Fruit fly (Drosophila melanogaster): Measurements from ENCODE around the gene CG31522.

The CG31522 gene

DNA sequence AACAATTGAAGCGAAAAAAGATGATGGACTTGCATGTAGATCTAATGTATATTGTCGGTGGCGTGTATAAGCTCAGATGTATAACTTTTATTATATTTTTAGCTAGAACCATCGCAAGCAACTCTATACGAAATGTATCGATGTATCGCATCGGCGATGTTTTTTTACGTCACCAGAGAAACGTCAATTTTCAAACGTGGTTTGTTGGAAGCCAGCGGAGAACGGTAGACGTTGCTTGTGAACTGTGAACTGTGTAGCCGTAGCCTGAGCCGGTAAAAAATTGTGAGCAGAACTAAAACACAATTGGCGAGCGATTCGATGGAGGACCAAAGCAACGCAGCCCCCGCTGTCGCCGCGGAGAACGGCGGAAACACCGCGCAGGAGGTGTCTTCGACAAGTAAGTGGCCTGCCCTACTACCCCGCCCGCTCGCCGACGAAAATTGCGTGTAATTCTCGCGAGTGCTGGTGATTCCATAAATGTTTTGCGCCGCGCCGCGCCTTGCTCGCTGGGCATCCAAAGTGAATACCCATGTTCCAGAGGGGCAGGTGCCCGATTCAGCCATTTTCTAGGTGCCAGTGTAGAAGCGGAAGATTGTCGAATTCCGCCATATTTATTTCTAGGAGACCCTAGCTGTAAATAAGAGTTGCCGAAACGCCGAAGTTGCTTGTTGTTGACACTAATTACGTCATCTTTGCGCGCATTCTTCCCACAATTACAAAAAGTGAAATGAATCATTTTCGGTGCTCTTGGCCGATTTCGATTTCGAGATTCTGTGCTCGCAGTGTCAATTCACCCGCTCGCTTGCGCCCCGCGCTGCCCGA lies 59.6 kb downstream of the CG31522 start, which contains the start of gene lost:
lost (plus strand) TSS at position 193 of the 822 bp plus-strand sequence.
- peak; percentile 37 for TF ChIP-seq Ets98B (GFP tag; IDR thresholded peaks at IDR 0.05)
- TF ChIP-seq CG14655 (GFP tag; optimal IDR thresholded peaks at IDR 0.05) = no peak
- TF ChIP-seq Pif1B (GFP tag; optimal IDR thresholded peaks at IDR 0.05) = no peak
- TF ChIP-seq CG8301 (tag; optimal IDR thresholded peaks at IDR 0.05) = no peak
- TF ChIP-seq fd96Ca (GFP tag; IDR thresholded peaks at IDR 0.05) = peak; percentile 39; the same call in 1 of the 3 replicates
- peak; percentile 33 for TF ChIP-seq Snoo (tag; optimal IDR thresholded peaks at IDR 0.05)
- TF ChIP-seq CG13204 (GFP tag; optimal IDR thresholded peaks at IDR 0.05) = no peak
- TF ChIP-seq CG32121 (GFP tag; IDR thresholded peaks at IDR 0.05) = peak; percentile 24; the same call in 1 of the 2 replicates
- TF ChIP-seq CG4496 (GFP tag; IDR thresholded peaks at IDR 0.05) = peak; percentile 54; the same call in 1 of the 3 replicates
- no peak for TF ChIP-seq gl (tag; optimal IDR thresholded peaks at IDR 0.05)
- TF ChIP-seq CG15710 (tag; optimal IDR thresholded peaks at IDR 0.05) = no peak
- TF ChIP-seq CG12605 (GFP tag; IDR thresholded peaks at IDR 0.05) = no peak
- peak; percentile 42 for TF ChIP-seq D1 (tag; optimal IDR thresholded peaks at IDR 0.05)

DNA sequence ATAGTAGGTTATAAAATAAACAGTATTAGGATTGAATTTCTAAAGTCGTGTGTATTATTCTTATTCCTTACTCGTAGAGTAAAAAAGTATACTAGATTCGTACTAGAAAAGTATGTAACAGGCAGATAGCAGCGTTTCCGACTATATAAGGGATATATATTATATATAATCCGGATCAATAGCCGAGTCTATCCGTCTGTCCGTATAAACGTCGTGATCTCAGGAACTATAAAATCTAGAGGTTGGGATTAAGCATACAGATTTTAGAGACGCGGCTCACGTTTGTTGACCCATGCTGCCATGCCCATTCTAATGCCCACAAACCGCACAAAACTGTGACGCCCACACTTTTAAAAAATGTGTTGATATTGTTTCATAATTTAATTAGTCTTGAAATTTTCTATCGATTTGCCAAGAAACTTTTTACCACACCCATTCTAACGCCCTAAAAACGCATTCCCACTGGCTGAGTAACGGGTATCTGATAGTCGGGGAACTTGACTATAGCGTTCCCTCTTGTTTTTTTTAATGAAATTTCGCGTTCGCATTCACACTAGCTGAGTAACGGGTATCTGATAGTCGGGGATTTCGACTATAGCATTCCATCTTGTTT lies 60.6 kb downstream of the CG31522 start, which contains the start of gene CG9853:
CG9853 (minus strand) TSS at position 51 of the 613 bp plus-strand sequence.
- no peak for TF ChIP-seq Pif1B (GFP tag; optimal IDR thresholded peaks at IDR 0.05)
- no peak for TF ChIP-seq gl (tag; optimal IDR thresholded peaks at IDR 0.05)
- no peak for TF ChIP-seq Pif1A (GFP tag; optimal IDR thresholded peaks at IDR 0.05)
- no peak for TF ChIP-seq CG32121 (GFP tag; IDR thresholded peaks at IDR 0.05)
- no peak for TF ChIP-seq CG15710 (tag; optimal IDR thresholded peaks at IDR 0.05)
- no peak for TF ChIP-seq CG13204 (GFP tag; optimal IDR thresholded peaks at IDR 0.05)
- no peak for TF ChIP-seq rn (GFP tag; IDR thresholded peaks at IDR 0.05)
- TF ChIP-seq CG10348 (GFP tag; IDR thresholded peaks at IDR 0.05) = no peak
- no peak for TF ChIP-seq EcR (GFP tag; optimal IDR thresholded peaks at IDR 0.05)
- no peak for TF ChIP-seq D1 (tag; optimal IDR thresholded peaks at IDR 0.05)
- no peak for TF ChIP-seq CG8301 (tag; optimal IDR thresholded peaks at IDR 0.05)
- TF ChIP-seq Ets98B (GFP tag; IDR thresholded peaks at IDR 0.05) = no peak
- no peak for TF ChIP-seq CG8159 (tag; optimal IDR thresholded peaks at IDR 0.05)
- TF ChIP-seq CG9948 (tag; optimal IDR thresholded peaks at IDR 0.05) = no peak

DNA sequence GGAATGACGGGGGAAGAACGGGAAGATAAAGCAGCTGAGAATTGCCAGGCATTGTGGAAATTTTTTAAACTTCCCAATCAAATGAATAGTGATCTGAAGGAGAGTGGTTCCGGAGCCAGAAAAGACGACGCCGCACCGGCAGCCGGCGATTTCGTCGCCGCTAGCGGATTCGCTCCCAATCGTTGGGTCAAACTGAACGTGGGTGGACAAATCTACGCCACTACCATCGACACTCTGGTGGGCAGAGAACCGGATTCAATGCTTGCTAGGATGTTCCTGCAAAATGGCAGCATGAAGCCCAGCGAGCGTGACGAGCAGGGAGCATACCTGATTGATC lies 62.2 kb downstream of the CG31522 start, which contains the start of gene CG14647:
CG14647 (plus strand) TSS at position 14 of the 337 bp plus-strand sequence.
- TF ChIP-seq CG8301 (tag; optimal IDR thresholded peaks at IDR 0.05) (no peak), CG4496 (GFP tag; IDR thresholded peaks at IDR 0.05) (no peak), Ets98B (GFP tag; IDR thresholded peaks at IDR 0.05) (no peak), CG9948 (tag; optimal IDR thresholded peaks at IDR 0.05) (no peak), Pif1B (GFP tag; optimal IDR thresholded peaks at IDR 0.05) (no peak), CG14655 (GFP tag; optimal IDR thresholded peaks at IDR 0.05) (no peak), CG13204 (GFP tag; optimal IDR thresholded peaks at IDR 0.05) (no peak), Pif1A (GFP tag; optimal IDR thresholded peaks at IDR 0.05) (no peak), Snoo (tag; optimal IDR thresholded peaks at IDR 0.05) (no peak), D1 (tag; optimal IDR thresholded peaks at IDR 0.05) (no peak), CG32121 (GFP tag; IDR thresholded peaks at IDR 0.05) (no peak), fd96Ca (GFP tag; IDR thresholded peaks at IDR 0.05) (no peak), CG12605 (GFP tag; IDR thresholded peaks at IDR 0.05) (no peak), CG10348 (GFP tag; IDR thresholded peaks at IDR 0.05) (no peak)

DNA sequence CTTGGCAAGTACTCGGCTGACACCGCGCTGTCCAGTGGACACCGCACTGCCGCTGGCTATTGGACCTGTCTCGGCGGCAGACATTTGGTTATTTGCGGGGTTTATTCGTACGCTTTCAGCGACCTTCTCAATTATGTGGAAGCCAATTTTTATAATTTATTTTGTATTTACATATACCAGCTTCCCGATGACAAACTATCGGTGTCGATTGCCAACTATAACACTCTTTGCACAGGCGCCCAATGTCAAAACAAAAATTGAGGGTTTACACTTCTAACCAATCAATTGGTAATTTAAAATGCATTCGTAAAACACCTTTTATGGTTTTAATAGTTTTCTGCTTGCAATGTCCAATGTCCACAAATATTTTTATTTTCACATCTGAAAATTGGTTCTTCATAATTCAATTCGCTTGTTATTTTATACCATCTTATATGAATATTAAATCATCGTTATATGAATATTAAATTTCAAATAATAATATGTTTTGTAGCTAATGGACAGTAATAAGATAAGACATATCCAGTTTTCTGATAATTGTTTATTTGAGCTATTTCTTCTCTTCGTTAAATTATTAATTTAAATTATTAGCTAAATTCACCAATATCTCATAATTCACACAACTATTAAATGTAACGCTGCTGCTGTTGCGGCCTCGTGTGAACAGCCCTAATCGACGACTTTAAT lies 62.7 kb downstream of the CG31522 start:
- TF ChIP-seq CG15710 (tag; optimal IDR thresholded peaks at IDR 0.05) = peak; percentile 25
- TF ChIP-seq CG32121 (GFP tag; IDR thresholded peaks at IDR 0.05) = no peak
- no peak for TF ChIP-seq Pif1B (GFP tag; optimal IDR thresholded peaks at IDR 0.05)
- 0 out of 3 replicates have a peak, but pooled peaks have one; percentile 30 for TF ChIP-seq fd96Ca (GFP tag; IDR thresholded peaks at IDR 0.05)
- TF ChIP-seq CG8159 (tag; optimal IDR thresholded peaks at IDR 0.05) = peak; percentile 56
- no peak for TF ChIP-seq CG14655 (GFP tag; optimal IDR thresholded peaks at IDR 0.05)
- TF ChIP-seq CG9948 (tag; optimal IDR thresholded peaks at IDR 0.05) = peak; percentile 12

DNA sequence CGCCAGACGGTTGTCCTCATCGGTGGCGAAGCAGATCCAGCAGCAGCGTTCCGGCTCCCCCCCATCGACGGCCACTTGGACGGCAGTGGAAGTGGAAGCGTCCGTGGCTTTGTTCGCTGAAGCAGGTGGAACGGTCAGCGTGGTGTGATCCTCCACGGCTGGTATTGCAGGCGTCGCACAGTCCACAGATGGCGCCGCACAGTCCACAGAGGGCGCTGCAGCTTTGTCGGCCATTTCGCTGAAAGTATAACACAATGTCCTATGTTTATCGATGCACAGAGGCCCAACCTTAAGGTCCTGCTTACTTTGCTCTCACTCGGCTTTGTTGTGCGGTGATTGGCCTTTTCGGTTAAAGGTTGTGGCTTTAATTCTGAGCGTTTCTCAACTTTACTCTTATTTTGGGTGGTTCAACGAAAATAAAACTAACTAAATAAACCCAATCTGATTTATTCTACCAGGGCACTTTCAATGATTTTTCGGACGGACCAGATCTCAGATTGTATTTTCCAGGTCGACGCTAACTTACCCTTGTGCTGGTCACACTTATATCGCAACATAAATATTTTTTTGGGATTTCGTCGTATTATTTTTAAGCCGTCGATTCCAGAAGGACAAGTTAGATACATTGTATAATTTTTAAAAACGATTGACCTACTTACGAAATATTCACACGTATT lies 65.1 kb downstream of the CG31522 start, which contains the start of gene CG9855:
CG9855 (minus strand) TSS at position 473 of the 677 bp plus-strand sequence.
- TF ChIP-seq fd96Ca (GFP tag; IDR thresholded peaks at IDR 0.05) (no peak), CG8159 (tag; optimal IDR thresholded peaks at IDR 0.05) (peak; percentile 5)
